Worm (Caenorhabditis elegans): ENCODE results near the gene H03G16.1.

DNA sequence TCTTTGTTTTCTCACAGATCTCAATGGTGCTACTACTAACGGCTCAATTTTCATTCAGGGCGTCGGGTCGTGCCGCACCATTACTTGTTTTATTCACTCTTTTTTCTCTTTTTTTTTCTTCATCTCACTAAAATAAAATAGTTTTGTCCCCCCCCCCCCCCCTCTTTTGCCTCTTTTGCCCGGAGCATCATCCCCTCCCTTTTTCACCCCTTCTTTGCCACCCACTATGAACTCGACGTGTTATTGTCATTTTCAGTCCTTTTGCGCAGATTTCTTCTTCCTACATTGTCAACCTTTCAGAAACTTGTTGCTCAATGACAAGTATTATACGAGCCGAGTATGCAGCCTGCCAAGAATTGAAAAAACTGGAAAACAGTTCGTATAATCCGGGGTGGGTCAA lies 27.7 kb upstream of the H03G16.1 start, which contains the start of gene seb-3:
- TF ChIP-seq nhr-28 (tag; optimal IDR thresholded peaks at IDR 0.05) (no peak), unc-62 (GFP tag; optimal IDR thresholded peaks at IDR 0.05) (no peak), bed-3 (GFP tag; optimal IDR thresholded peaks at IDR 0.05) (no peak), mep-1 (tag; optimal IDR thresholded peaks at IDR 0.05) (no peak), elt-1 (tag; optimal IDR thresholded peaks at IDR 0.05; ENCODE audit: borderline replicate concordance, insufficient read depth) (no peak)

All from whole organism, mixed stage, embryonic.